Worm (Caenorhabditis elegans) whole organism, midembryonic: ENCODE data around the gene B0507.3.
"Not testable (repeated sequence)": the region's sequence is repeated elsewhere in the genome, so short reads cannot be mapped to it uniquely, and the experiment has no call there.

Experiments used
- cog-1 ChIP-seq: sonication (generic microtip); optimal IDR thresholded peaks from 2 replicates; lab custom pipeline; 2016; ENCODE audit warnings: missing genetic modification characterization, missing compliant biosample characterization
- klf-2 ChIP-seq: fragments of 200-800 bp; sonication (Bioruptor generic); conservative IDR thresholded peaks from 2 replicates; pipeline ENCODE4 v1.3.6; 2022; ENCODE audit warnings: missing genetic modification reagents, missing genetic modification characterization, missing compliant biosample characterization
- med-1 ChIP-seq: sonication (generic microtip); optimal IDR thresholded peaks from 2 replicates; lab custom pipeline; 2017; ENCODE audit warnings: missing genetic modification characterization, mild to moderate bottlenecking, missing compliant biosample characterization, antibody characterized with exemption, missing genetic modification reagents; ENCODE audit not compliant: insufficient read depth
- ref-1 ChIP-seq: fragments of 200-800 bp; sonication (Bioruptor generic); conservative IDR thresholded peaks from 2 replicates; pipeline ENCODE4 v1.3.6; 2022; ENCODE audit warnings: missing genetic modification reagents, missing genetic modification characterization, missing compliant biosample characterization
- tab-1 ChIP-seq: fragments of 200-800 bp; sonication (Bioruptor generic); IDR thresholded peaks from 2 replicates; pipeline ENCODE4 v1.3.6; 2022; ENCODE audit warnings: missing genetic modification characterization, missing compliant biosample characterization
- ztf-23 ChIP-seq: fragments of 200-800 bp; sonication (Bioruptor generic); IDR thresholded peaks from 2 replicates; pipeline ENCODE4 v1.3.6; 2022; ENCODE audit warnings: missing genetic modification reagents, missing genetic modification characterization, missing compliant biosample characterization
- ztf-29 ChIP-seq: fragments of 200-800 bp; sonication (Bioruptor generic); IDR thresholded peaks from 2 replicates; pipeline ENCODE4 v1.3.6; 2022; ENCODE audit warnings: missing genetic modification reagents, missing genetic modification characterization, missing compliant biosample characterization

- TF ChIP-seq ztf-29; ztf-23 (GFP tag; lab: Robert Waterston, UW); tab-1; klf-2; cog-1 (tag; lab: Kevin White, UChicago); med-1; ref-1 (GFP tag; lab: Robert Waterston, UW): not testable (repeated sequence)
These were observed 51.1 kb downstream of the B0507.3 start, which contains the start of gene rpm-1 for ce11 chrV:8819855-8820254.
